Worm (Caenorhabditis elegans): ENCODE results near the gene ZK328.6.

- no peak for TF ChIP-seq ztf-4 (tag; optimal IDR thresholded peaks at IDR 0.05)
- TF ChIP-seq lin-11 (tag; optimal IDR thresholded peaks at IDR 0.05), result no peak
- no peak for TF ChIP-seq elt-3 (tag; optimal IDR thresholded peaks at IDR 0.05)
- no peak for TF ChIP-seq nhr-11 (tag; optimal IDR thresholded peaks at IDR 0.05)
- TF ChIP-seq ama-1 (optimal IDR thresholded peaks at IDR 0.05), result no peak
- no peak for TF ChIP-seq lin-13 (GFP tag; optimal IDR thresholded peaks at IDR 0.05)
- no peak for TF ChIP-seq ceh-16 (tag; optimal IDR thresholded peaks at IDR 0.05)
- no peak for TF ChIP-seq sma-3 (GFP tag; optimal IDR thresholded peaks at IDR 0.05)
These were observed 40.3 kb downstream of the ZK328.6 start for ce11 chrIII:5990090-5990489.

Data from whole organism, L2 larva.